Worm (Caenorhabditis elegans) whole organism, young adult: ENCODE data around the gene F14H8.2.

Experiments
- F49E8.2 ChIP-seq: sonication (generic microtip); optimal IDR thresholded peaks from 3 replicates; lab custom pipeline; 2017; ENCODE audit warnings: missing genetic modification characterization, mild to moderate bottlenecking, missing compliant biosample characterization, antibody characterized with exemption, moderate library complexity; ENCODE audit not compliant: insufficient read depth
- ccch-3 ChIP-seq: fragments of 200-800 bp; sonication (Bioruptor generic); optimal IDR thresholded peaks from 2 replicates; lab custom pipeline; 2018; ENCODE audit warnings: mild to moderate bottlenecking, missing genetic modification characterization, missing compliant biosample characterization
- mes-4 ChIP-seq: sonication (generic microtip); optimal IDR thresholded peaks from 2 replicates; lab custom pipeline; 2016; ENCODE audit warnings: missing genotype, missing genetic modification characterization, missing compliant biosample characterization

DNA sequence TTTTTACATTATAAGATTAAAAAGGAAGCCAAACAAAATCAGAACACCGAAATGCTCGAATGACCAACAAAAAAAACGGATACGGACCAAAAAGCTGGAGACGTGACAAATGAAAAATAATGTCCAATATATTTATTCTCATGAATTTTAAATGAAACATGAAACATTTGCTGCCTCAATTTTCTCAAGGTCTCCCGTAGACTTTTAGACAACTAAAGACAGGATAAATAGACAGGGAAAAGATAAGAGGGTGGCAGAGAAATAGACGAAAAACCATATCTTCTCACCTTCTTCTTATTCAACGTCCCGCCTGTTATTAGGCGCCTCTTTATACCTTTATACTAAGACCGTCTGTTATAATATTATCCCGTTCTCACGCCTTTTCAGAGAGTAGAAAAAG lies 4.3 kb downstream of the F14H8.2 start:
- TF ChIP-seq ccch-3 (GFP tag; lab: Kevin White, UChicago) (no peak), mes-4 (no peak), F49E8.2 (tag; lab: Kevin White, UChicago) (no peak)
